Worm (Caenorhabditis elegans) whole organism, L2 larva: ENCODE measurements around the gene F15A4.2.

Experiments used
- ama-1 ChIP-seq: fragments of 150-350 bp; optimal IDR thresholded peaks from 2 replicates; lab custom pipeline; 2018; ENCODE audit warnings: inconsistent platforms
- egl-27 ChIP-seq: sonication (generic microtip); optimal IDR thresholded peaks from 3 replicates; lab custom pipeline; 2017; ENCODE audit warnings: missing biosample characterization, missing genetic modification reagents, missing genetic modification characterization
- lin-11 ChIP-seq: fragments of 150-350 bp; sonication (generic microtip); optimal IDR thresholded peaks from 2 replicates; lab custom pipeline; 2014; ENCODE audit warnings: missing biosample characterization, missing genetic modification characterization, inconsistent platforms, mixed read lengths
- lsy-2 ChIP-seq, 2 experiments: fragments of 150-350 bp in 1 of 2; sonication (generic microtip) in 1 of 2; optimal IDR thresholded peaks; 2 replicates each; lab custom pipeline; 2014 to 2017; ENCODE audit warnings: missing biosample characterization in 2 of 2, missing genetic modification characterization in 2 of 2
- nhr-129 ChIP-seq: fragments of 150-350 bp; optimal IDR thresholded peaks from 2 replicates; lab custom pipeline; 2014; ENCODE audit warnings: missing biosample characterization, missing genetic modification characterization
- snpc-4 ChIP-seq: fragments of 150-350 bp; optimal IDR thresholded peaks from 2 replicates; lab custom pipeline; 2014; ENCODE audit warnings: missing biosample characterization, missing genetic modification characterization

ce11 chrII:12507038-12507437, 44.7 kb downstream of the F15A4.2 start, which contains the start of gene srh-68:
- TF ChIP-seq lsy-2 (tag; optimal IDR thresholded peaks at IDR 0.05; lab: Kevin White, UChicago) (no peak), nhr-129 (tag; lab: Kevin White, UChicago) (no peak), ama-1 (lab: Kevin White, UChicago) (no peak), snpc-4 (no peak), egl-27 (tag; lab: Kevin White, UChicago) (no peak), lin-11 (tag; lab: Kevin White, UChicago) (no peak)
